Worm (Caenorhabditis elegans): Measurements from ENCODE around the gene Y70C5A.4.

Y70C5A.4 gene

DNA sequence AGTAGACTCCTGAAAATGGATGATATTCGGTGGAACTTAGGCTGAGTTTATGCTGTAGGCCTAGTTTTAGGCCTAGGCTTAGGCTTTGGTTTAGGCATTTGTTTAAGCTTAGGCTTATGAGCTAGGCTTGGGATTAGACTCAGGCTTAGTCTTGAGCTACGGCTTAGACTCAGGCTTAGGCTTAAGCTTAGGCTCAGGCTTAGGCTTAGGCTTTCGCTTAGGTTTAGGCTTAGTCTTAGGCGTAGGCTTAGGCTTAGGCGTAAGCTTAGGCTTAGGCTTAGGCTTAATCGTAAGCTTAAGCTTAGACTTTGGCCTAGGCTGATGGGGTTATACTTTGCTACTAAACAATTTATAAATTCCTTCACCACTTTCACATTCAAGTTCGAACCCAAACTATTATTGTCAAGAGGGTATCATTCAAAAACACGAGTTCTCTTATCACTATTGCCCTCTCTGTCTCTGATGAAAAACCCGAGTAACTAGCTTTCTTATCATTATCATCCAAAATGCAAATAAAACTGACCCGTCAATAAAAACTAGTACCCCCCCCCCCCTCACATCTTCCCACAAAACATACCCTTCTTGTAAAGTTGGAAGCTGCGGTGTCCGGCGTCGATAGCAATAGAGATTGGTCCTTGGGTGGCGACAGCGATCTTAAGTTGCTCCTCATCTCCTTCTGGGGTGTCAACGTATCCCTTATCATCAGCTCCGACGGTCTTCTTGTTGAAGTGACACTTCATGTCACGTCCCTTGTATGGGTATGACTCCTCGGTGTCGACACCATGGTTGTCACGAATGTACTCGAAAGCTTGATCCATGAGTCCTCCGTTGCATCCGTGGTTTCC is 24.4 kb upstream of the Y70C5A.4 start:
- TF ChIP-seq R02D3.7 (tag; optimal IDR thresholded peaks at IDR 0.05) (no peak), nhr-76 (tag; optimal IDR thresholded peaks at IDR 0.05) (no peak), nhr-77 (tag; optimal IDR thresholded peaks at IDR 0.05) (no peak), pqm-1 (tag; optimal IDR thresholded peaks at IDR 0.05) (peak; percentile 44), nhr-12 (tag; optimal IDR thresholded peaks at IDR 0.05) (no peak), pha-4 (tag; optimal IDR thresholded peaks at IDR 0.05) (peak; percentile 30), elt-2 (tag; optimal IDR thresholded peaks at IDR 0.05) (peak; percentile 82), ceh-28 (tag; optimal IDR thresholded peaks at IDR 0.05) (no peak), nfya-1 (tag; optimal IDR thresholded peaks at IDR 0.05; ENCODE audit: insufficient read depth) (no peak), ceh-16 (tag; optimal IDR thresholded peaks at IDR 0.05) (no peak), unc-62 (GFP tag; optimal IDR thresholded peaks at IDR 0.05) (no peak), nhr-43 (tag; optimal IDR thresholded peaks at IDR 0.05; ENCODE audit: poor library complexity, severe bottlenecking) (peak; percentile 56), ztf-11 (tag; optimal IDR thresholded peaks at IDR 0.05) (no peak), ZK546.5 (tag; optimal IDR thresholded peaks at IDR 0.05) (no peak), fkh-2 (tag; optimal IDR thresholded peaks at IDR 0.05) (no peak), ama-1 (optimal IDR thresholded peaks at IDR 0.05) (peak; percentile 55)

DNA sequence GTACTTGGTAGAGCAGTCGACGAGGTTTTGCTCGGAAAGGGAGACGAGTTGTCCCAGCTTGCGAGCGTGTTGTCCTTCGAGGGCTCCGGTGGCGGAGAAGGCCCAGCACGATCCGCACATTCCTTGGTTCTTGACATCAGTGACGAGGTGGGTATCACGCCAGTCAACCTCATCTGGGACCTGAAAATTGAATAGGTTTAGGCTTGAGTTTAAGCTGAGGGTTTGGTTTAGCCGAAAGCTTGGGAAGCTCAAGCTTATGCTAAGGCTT is 23.8 kb upstream of the Y70C5A.4 start:
- TF ChIP-seq pha-4 (tag; optimal IDR thresholded peaks at IDR 0.05) (no peak), zag-1 (tag; optimal IDR thresholded peaks at IDR 0.05) (no peak)

DNA sequence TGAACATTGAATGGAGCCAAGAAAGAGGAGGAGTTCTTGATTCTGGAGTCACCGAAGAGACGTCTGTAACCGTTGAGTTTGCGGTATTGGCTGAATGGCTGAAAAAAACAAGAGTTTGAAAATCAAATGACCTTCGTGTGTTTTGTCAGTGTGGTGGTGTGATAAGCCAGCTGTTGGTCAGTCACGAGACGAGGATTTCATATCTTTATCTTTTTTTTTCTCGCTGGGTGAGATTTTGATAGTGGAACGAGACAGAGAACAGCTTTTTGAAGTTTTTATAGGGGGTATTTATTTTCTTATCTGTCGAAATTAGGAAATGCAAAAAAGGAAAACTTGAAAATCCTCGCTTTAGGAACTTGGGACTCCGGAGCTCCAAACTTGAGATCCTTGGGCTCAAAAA is 23.0 kb upstream of the Y70C5A.4 start:
- TF ChIP-seq nfya-1 (tag; optimal IDR thresholded peaks at IDR 0.05; ENCODE audit: insufficient read depth): peak; percentile 5
- no peak for TF ChIP-seq fos-1 (tag; optimal IDR thresholded peaks at IDR 0.05)
- TF ChIP-seq lin-15B (tag; optimal IDR thresholded peaks at IDR 0.05): no peak
- peak; percentile 53 for TF ChIP-seq nhr-43 (tag; optimal IDR thresholded peaks at IDR 0.05; ENCODE audit: poor library complexity, severe bottlenecking)
- TF ChIP-seq nhr-28 (tag; optimal IDR thresholded peaks at IDR 0.05): no peak
- TF ChIP-seq ZK546.5 (tag; optimal IDR thresholded peaks at IDR 0.05): no peak
- TF ChIP-seq fkh-10 (GFP tag; optimal IDR thresholded peaks at IDR 0.05): no peak
- TF ChIP-seq hmg-11 (tag; optimal IDR thresholded peaks at IDR 0.05): no peak
- TF ChIP-seq ama-1 (optimal IDR thresholded peaks at IDR 0.05): peak; percentile 42
- no peak for TF ChIP-seq jun-1 (tag; optimal IDR thresholded peaks at IDR 0.05)
- TF ChIP-seq unc-39 (tag; optimal IDR thresholded peaks at IDR 0.05): no peak
- no peak for TF ChIP-seq elt-1 (tag; optimal IDR thresholded peaks at IDR 0.05)
- no peak for TF ChIP-seq elt-2 (tag; optimal IDR thresholded peaks at IDR 0.05)
- TF ChIP-seq snpc-4 (tag; optimal IDR thresholded peaks at IDR 0.05): no peak
- TF ChIP-seq R02D3.7 (tag; optimal IDR thresholded peaks at IDR 0.05): no peak
- TF ChIP-seq ceh-28 (tag; optimal IDR thresholded peaks at IDR 0.05): peak; percentile 7
- no peak for TF ChIP-seq aly-2 (tag; optimal IDR thresholded peaks at IDR 0.05)
- no peak for TF ChIP-seq elt-3 (tag; optimal IDR thresholded peaks at IDR 0.05)
- TF ChIP-seq ceh-82 (tag; optimal IDR thresholded peaks at IDR 0.05): no peak
- no peak for TF ChIP-seq pha-4 (tag; optimal IDR thresholded peaks at IDR 0.05)
- no peak for TF ChIP-seq lin-39 (tag; optimal IDR thresholded peaks at IDR 0.05)
- no peak for TF ChIP-seq nhr-76 (tag; optimal IDR thresholded peaks at IDR 0.05)
- no peak for TF ChIP-seq nhr-77 (tag; optimal IDR thresholded peaks at IDR 0.05)
- no peak for TF ChIP-seq zag-1 (tag; optimal IDR thresholded peaks at IDR 0.05)

DNA sequence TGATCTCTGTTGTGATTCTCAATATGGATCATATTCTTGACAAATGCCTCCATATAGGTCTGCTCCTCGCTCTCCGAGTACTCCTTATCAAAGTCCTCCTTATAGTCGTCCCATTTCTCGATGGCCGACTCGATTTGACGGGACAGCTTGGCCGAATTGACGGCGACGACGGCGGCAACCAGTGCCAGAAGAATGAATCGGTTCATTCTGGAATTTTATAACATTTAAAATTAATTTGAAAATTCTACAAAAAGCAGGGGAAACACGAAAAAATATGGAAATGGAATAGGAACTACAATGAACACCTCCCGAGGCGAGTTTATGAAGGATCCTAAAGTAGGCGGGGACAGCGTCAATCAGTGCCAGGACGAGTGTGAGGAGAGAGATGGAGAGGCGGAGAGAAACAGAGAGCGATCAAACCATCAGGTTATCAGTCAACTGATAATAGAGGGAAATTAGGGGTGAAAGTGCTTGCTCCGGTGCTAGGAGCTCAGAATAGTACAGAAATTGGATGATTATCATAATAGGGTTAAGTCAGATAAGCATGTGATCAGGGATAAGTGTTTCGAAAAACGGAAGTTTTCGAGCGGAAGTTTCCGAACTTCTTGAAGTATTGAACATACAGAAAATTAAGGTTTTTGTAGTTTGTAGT is 22.3 kb upstream of the Y70C5A.4 start, which contains the start of gene cpl-1:
cpl-1 (minus strand) TSS at position 207 of the 652 bp plus-strand sequence.
- TF ChIP-seq zag-1 (tag; optimal IDR thresholded peaks at IDR 0.05) (no peak), unc-39 (tag; optimal IDR thresholded peaks at IDR 0.05) (no peak), nhr-28 (tag; optimal IDR thresholded peaks at IDR 0.05) (no peak), egl-5 (tag; optimal IDR thresholded peaks at IDR 0.05) (no peak), hmg-11 (tag; optimal IDR thresholded peaks at IDR 0.05) (no peak), nhr-77 (tag; optimal IDR thresholded peaks at IDR 0.05) (no peak), nhr-11 (tag; optimal IDR thresholded peaks at IDR 0.05) (no peak), aly-2 (tag; optimal IDR thresholded peaks at IDR 0.05) (no peak), mml-1 (tag; optimal IDR thresholded peaks at IDR 0.05) (no peak), nfya-1 (tag; optimal IDR thresholded peaks at IDR 0.05; ENCODE audit: insufficient read depth) (peak; percentile 16), unc-62 (GFP tag; optimal IDR thresholded peaks at IDR 0.05) (no peak), ceh-16 (tag; optimal IDR thresholded peaks at IDR 0.05) (no peak), jun-1 (tag; optimal IDR thresholded peaks at IDR 0.05) (peak; percentile 69), pqm-1 (tag; optimal IDR thresholded peaks at IDR 0.05) (peak; percentile 77), lin-39 (tag; optimal IDR thresholded peaks at IDR 0.05) (no peak), fkh-10 (GFP tag; optimal IDR thresholded peaks at IDR 0.05) (no peak), nhr-43 (tag; optimal IDR thresholded peaks at IDR 0.05; ENCODE audit: poor library complexity, severe bottlenecking) (no peak), fkh-2 (tag; optimal IDR thresholded peaks at IDR 0.05) (no peak), nhr-76 (tag; optimal IDR thresholded peaks at IDR 0.05) (no peak), elt-1 (tag; optimal IDR thresholded peaks at IDR 0.05) (no peak), nhr-23 (tag; optimal IDR thresholded peaks at IDR 0.05) (no peak), R02D3.7 (tag; optimal IDR thresholded peaks at IDR 0.05) (no peak), ama-1 (optimal IDR thresholded peaks at IDR 0.05) (peak; percentile 82), ceh-82 (tag; optimal IDR thresholded peaks at IDR 0.05) (no peak), elt-2 (tag; optimal IDR thresholded peaks at IDR 0.05) (peak; percentile 95)

Data from whole organism, L3 larva.